Fruit fly (Drosophila melanogaster) whole organism, embryonic: ENCODE data around the gene RhoGAP18B.

Source experiments
- Ada2b ChIP-seq: fragments of 200-800 bp; sonication (Bioruptor generic); IDR thresholded peaks from 2 replicates; pipeline ENCODE4 v1.3.6; 2022; ENCODE audit warnings: missing biosample characterization, missing genetic modification characterization
- Adf1 ChIP-seq: fragments of 200-800 bp; sonication (Bioruptor generic); IDR thresholded peaks from 2 replicates; pipeline ENCODE4 v1.3.6; 2022; ENCODE audit warnings: missing biosample characterization, missing genetic modification characterization
- Aef1 ChIP-seq: fragments of 200-800 bp; sonication (Bioruptor generic); IDR thresholded peaks from 3 replicates; pipeline ENCODE4 v1.3.6; 2022; ENCODE audit warnings: missing biosample characterization, missing genetic modification characterization
- Bteb2 ChIP-seq: fragments of 200-800 bp; sonication (Bioruptor generic); optimal IDR thresholded peaks from 2 replicates; lab custom pipeline; 2016; ENCODE audit warnings: missing biosample characterization, missing genetic modification characterization
- CG10321 ChIP-seq: fragments of 200-800 bp; sonication (Bioruptor generic); IDR thresholded peaks from 2 replicates; pipeline ENCODE4 v1.3.6; 2022; ENCODE audit warnings: missing biosample characterization, missing genetic modification characterization
- CG10366 ChIP-seq: fragments of 200-800 bp; sonication (Bioruptor generic); IDR thresholded peaks from 2 replicates; pipeline ENCODE4 v1.3.6; 2022; ENCODE audit warnings: missing biosample characterization, missing genetic modification characterization
- CG11504 ChIP-seq: fragments of 200-800 bp; sonication (Bioruptor generic); optimal IDR thresholded peaks from 3 replicates; lab custom pipeline; 2019; ENCODE audit warnings: missing biosample characterization, mild to moderate bottlenecking, missing genetic modification characterization, moderate library complexity
- CG12769 ChIP-seq: fragments of 200-800 bp; sonication (Bioruptor generic); optimal IDR thresholded peaks from 2 replicates; lab custom pipeline; 2019; ENCODE audit warnings: missing biosample characterization, mild to moderate bottlenecking, missing genetic modification characterization, moderate library complexity
- CG13894 ChIP-seq: fragments of 200-800 bp; sonication (Bioruptor generic); optimal IDR thresholded peaks from 3 replicates; lab custom pipeline; 2018; ENCODE audit warnings: missing biosample characterization, mild to moderate bottlenecking, missing genetic modification characterization, moderate library complexity
- CG14441 ChIP-seq: fragments of 200-800 bp; sonication (Bioruptor generic); IDR thresholded peaks from 2 replicates; pipeline ENCODE4 v1.3.6; 2022; ENCODE audit warnings: missing biosample characterization, missing genetic modification characterization
- CG15269 ChIP-seq: fragments of 200-800 bp; sonication (Bioruptor generic); optimal IDR thresholded peaks from 2 replicates; lab custom pipeline; 2018; ENCODE audit warnings: missing biosample characterization, mild to moderate bottlenecking, missing genetic modification characterization, moderate library complexity
- CG17612 ChIP-seq: fragments of 200-800 bp; sonication (Bioruptor generic); IDR thresholded peaks from 2 replicates; pipeline ENCODE4 v1.3.6; 2022; ENCODE audit warnings: missing biosample characterization, missing genetic modification characterization
- CG32772 ChIP-seq: fragments of 200-800 bp; sonication (Bioruptor generic); IDR thresholded peaks from 2 replicates; pipeline ENCODE4 v1.3.6; 2022; ENCODE audit warnings: missing biosample characterization, missing genetic modification characterization
- CG3281 ChIP-seq: fragments of 200-800 bp; sonication (Bioruptor generic); optimal IDR thresholded peaks from 3 replicates; lab custom pipeline; 2017; ENCODE audit warnings: missing biosample characterization, mild to moderate bottlenecking, missing genetic modification characterization
- CG3838 ChIP-seq: fragments of 200-800 bp; sonication (Bioruptor generic); optimal IDR thresholded peaks from 3 replicates; lab custom pipeline; 2016; ENCODE audit warnings: missing biosample characterization, missing genetic modification characterization
- CG3847 ChIP-seq: fragments of 200-800 bp; sonication (Bioruptor generic); IDR thresholded peaks from 2 replicates; pipeline ENCODE4 v1.3.6; 2022; ENCODE audit warnings: missing biosample characterization, missing genetic modification characterization
- CG43689 ChIP-seq: fragments of 200-800 bp; sonication (Bioruptor generic); IDR thresholded peaks from 2 replicates; pipeline ENCODE4 v1.3.6; 2022; ENCODE audit warnings: missing biosample characterization, missing genetic modification characterization
- CG4424 ChIP-seq: fragments of 200-800 bp; sonication (Bioruptor generic); optimal IDR thresholded peaks from 3 replicates; lab custom pipeline; 2016; ENCODE audit warnings: missing biosample characterization, missing genetic modification characterization
- CG4707 ChIP-seq: fragments of 200-800 bp; sonication (Bioruptor generic); optimal IDR thresholded peaks from 2 replicates; lab custom pipeline; 2018; ENCODE audit warnings: missing biosample characterization, mild to moderate bottlenecking, missing genetic modification characterization, moderate library complexity
- CG6765 ChIP-seq: fragments of 200-800 bp; sonication (Bioruptor generic); optimal IDR thresholded peaks from 3 replicates; lab custom pipeline; 2017; ENCODE audit warnings: missing biosample characterization, mild to moderate bottlenecking, missing genetic modification characterization
- CG8281 ChIP-seq: fragments of 200-800 bp; sonication (Bioruptor generic); optimal IDR thresholded peaks from 2 replicates; lab custom pipeline; 2018; ENCODE audit warnings: missing biosample characterization, mild to moderate bottlenecking, missing genetic modification characterization, moderate library complexity
- CG8388 ChIP-seq: fragments of 200-800 bp; sonication (Bioruptor generic); optimal IDR thresholded peaks from 2 replicates; lab custom pipeline; 2019; ENCODE audit warnings: missing biosample characterization, mild to moderate bottlenecking, missing genetic modification characterization, moderate library complexity
- Camta ChIP-seq: fragments of 200-800 bp; sonication (Bioruptor generic); optimal IDR thresholded peaks from 2 replicates; lab custom pipeline; 2016; ENCODE audit warnings: missing biosample characterization, missing genetic modification characterization
- D19B ChIP-seq: fragments of 200-800 bp; sonication (Bioruptor generic); optimal IDR thresholded peaks from 2 replicates; lab custom pipeline; 2017; ENCODE audit warnings: missing biosample characterization, mild to moderate bottlenecking, missing genetic modification characterization
- Deaf1 ChIP-seq: fragments of 200-800 bp; optimal IDR thresholded peaks from 3 replicates; lab custom pipeline; 2019; ENCODE audit warnings: missing biosample characterization, mild to moderate bottlenecking, missing genetic modification characterization, moderate library complexity
- Doc2 ChIP-seq: fragments of 200-800 bp; sonication (Bioruptor generic); IDR thresholded peaks from 2 replicates; pipeline ENCODE4 v1.3.6; 2022; ENCODE audit warnings: missing biosample characterization, missing genetic modification characterization
- Fer1 ChIP-seq: fragments of 200-800 bp; sonication (Bioruptor generic); optimal IDR thresholded peaks from 2 replicates; lab custom pipeline; 2017; ENCODE audit warnings: missing biosample characterization, mild to moderate bottlenecking, missing genetic modification characterization
- H15 ChIP-seq: fragments of 200-800 bp; sonication (Bioruptor generic); IDR thresholded peaks from 3 replicates; pipeline ENCODE4 v1.3.6; 2022; ENCODE audit warnings: missing biosample characterization, missing genetic modification characterization
- MTF-1 ChIP-seq: fragments of 200-800 bp; sonication (Bioruptor generic); optimal IDR thresholded peaks from 2 replicates; lab custom pipeline; 2018; ENCODE audit warnings: missing biosample characterization, mild to moderate bottlenecking, missing genetic modification characterization, borderline replicate concordance
- Med ChIP-seq: fragments of 200-800 bp; sonication (Bioruptor generic); peaks from one replicate; lab custom pipeline; 2016; ENCODE audit warnings: missing biosample characterization, missing genetic modification characterization, mild to moderate bottlenecking, inconsistent platforms, moderate library complexity
- Pdp1 ChIP-seq, 2 experiments: fragments of 200-800 bp; sonication (Bioruptor generic); optimal IDR thresholded peaks; 3 replicates each; lab custom pipeline; 2016; ENCODE audit warnings: missing biosample characterization in 2 of 2, missing genetic modification characterization in 2 of 2, mild to moderate bottlenecking in 1 of 2, moderate library complexity in 1 of 2
- Sox100B ChIP-seq: fragments of 200-800 bp; sonication (Bioruptor generic); optimal IDR thresholded peaks from 3 replicates; lab custom pipeline; 2018; ENCODE audit warnings: missing biosample characterization, mild to moderate bottlenecking, missing genetic modification characterization
- YL-1 ChIP-seq: fragments of 200-800 bp; sonication (Bioruptor generic); optimal IDR thresholded peaks from 3 replicates; lab custom pipeline; 2017; ENCODE audit warnings: missing biosample characterization, mild to moderate bottlenecking, missing genetic modification characterization
- aop ChIP-seq: fragments of 200-800 bp; sonication (Bioruptor generic); IDR thresholded peaks from 2 replicates; pipeline ENCODE4 v1.3.6; 2022; ENCODE audit warnings: missing biosample characterization, missing genetic modification characterization
- cato ChIP-seq: fragments of 200-800 bp; sonication (Bioruptor generic); optimal IDR thresholded peaks from 2 replicates; lab custom pipeline; 2016; ENCODE audit warnings: missing biosample characterization, missing genetic modification characterization, borderline replicate concordance
- cg ChIP-seq: fragments of 200-800 bp; sonication (Bioruptor generic); optimal IDR thresholded peaks from 3 replicates; lab custom pipeline; 2019; ENCODE audit warnings: missing biosample characterization, mild to moderate bottlenecking, missing genetic modification characterization, moderate library complexity
- chinmo ChIP-seq: fragments of 200-800 bp; sonication (Bioruptor generic); IDR thresholded peaks from 4 replicates; pipeline ENCODE4 v1.3.6; 2022; ENCODE audit warnings: missing biosample characterization, missing genetic modification characterization; ENCODE audit not compliant: partially characterized antibody
- dpn ChIP-seq, 2 experiments: fragments of 200-800 bp; sonication (Bioruptor generic); optimal IDR thresholded peaks; 3 replicates each; lab custom pipeline; 2016; ENCODE audit warnings: missing biosample characterization in 2 of 2, missing genetic modification characterization in 2 of 2
- emc ChIP-seq: fragments of 200-800 bp; sonication (Bioruptor generic); optimal IDR thresholded peaks from 2 replicates; lab custom pipeline; 2016; ENCODE audit warnings: missing biosample characterization, missing genetic modification characterization
- gfzf ChIP-seq: fragments of 200-800 bp; sonication (Bioruptor generic); optimal IDR thresholded peaks from 2 replicates; lab custom pipeline; 2016; ENCODE audit warnings: missing biosample characterization, mild to moderate bottlenecking, missing genetic modification characterization, moderate library complexity
- klu ChIP-seq: fragments of 200-800 bp; sonication (Bioruptor generic); IDR thresholded peaks from 2 replicates; pipeline ENCODE4 v1.3.6; 2022; ENCODE audit warnings: missing biosample characterization, missing genetic modification characterization
- mam ChIP-seq: fragments of 200-800 bp; sonication (Bioruptor generic); optimal IDR thresholded peaks from 3 replicates; lab custom pipeline; 2016; ENCODE audit warnings: missing biosample characterization, missing genetic modification characterization
- psq ChIP-seq: fragments of 200-800 bp; sonication (Bioruptor generic); optimal IDR thresholded peaks from 2 replicates; lab custom pipeline; 2017; ENCODE audit warnings: missing biosample characterization, missing genetic modification characterization
- sc ChIP-seq, 3 experiments: fragments of >200 bp in 2 of 3; fragments of 200-800 bp in 1 of 3; sonication (Bioruptor generic) in 1 of 3; optimal IDR thresholded peaks; 2 replicates in 2 of 3; 3 replicates in 1 of 3; lab custom pipeline; 2017; ENCODE audit warnings: mild to moderate bottlenecking in 1 of 3, missing biosample characterization in 1 of 3, missing genetic modification characterization in 1 of 3, missing genetic modification reagents in 1 of 3
- slp2 ChIP-seq: fragments of 200-800 bp; sonication (Bioruptor generic); optimal IDR thresholded peaks from 2 replicates; lab custom pipeline; 2016; ENCODE audit warnings: missing biosample characterization, missing genetic modification characterization
- sqz ChIP-seq: fragments of 200-800 bp; sonication (Bioruptor generic); optimal IDR thresholded peaks from 3 replicates; lab custom pipeline; 2018; ENCODE audit warnings: missing biosample characterization, mild to moderate bottlenecking, missing genetic modification characterization
- tio ChIP-seq: fragments of 200-800 bp; sonication (Bioruptor generic); optimal IDR thresholded peaks from 2 replicates; lab custom pipeline; 2017; ENCODE audit warnings: missing biosample characterization, missing genetic modification characterization, inconsistent platforms
- tll ChIP-seq, 2 experiments: fragments of 200-800 bp in 1 of 2; fragments of >200 bp in 1 of 2; sonication (Bioruptor generic) in 1 of 2; optimal IDR thresholded peaks; 2 replicates each; lab custom pipeline; 2017 to 2019; ENCODE audit warnings: missing biosample characterization in 2 of 2, missing genetic modification characterization in 2 of 2, mild to moderate bottlenecking in 1 of 2, moderate library complexity in 1 of 2
- vnd ChIP-seq: fragments of 200-800 bp; sonication (Bioruptor generic); IDR thresholded peaks from 3 replicates; pipeline ENCODE4 v1.3.6; 2022; ENCODE audit warnings: missing biosample characterization, missing genetic modification characterization; ENCODE audit not compliant: partially characterized antibody
- zf30C ChIP-seq: fragments of 200-800 bp; sonication (Bioruptor generic); optimal IDR thresholded peaks from 3 replicates; lab custom pipeline; 2018; ENCODE audit warnings: missing biosample characterization, mild to moderate bottlenecking, missing genetic modification characterization

The RhoGAP18B gene

DNA sequence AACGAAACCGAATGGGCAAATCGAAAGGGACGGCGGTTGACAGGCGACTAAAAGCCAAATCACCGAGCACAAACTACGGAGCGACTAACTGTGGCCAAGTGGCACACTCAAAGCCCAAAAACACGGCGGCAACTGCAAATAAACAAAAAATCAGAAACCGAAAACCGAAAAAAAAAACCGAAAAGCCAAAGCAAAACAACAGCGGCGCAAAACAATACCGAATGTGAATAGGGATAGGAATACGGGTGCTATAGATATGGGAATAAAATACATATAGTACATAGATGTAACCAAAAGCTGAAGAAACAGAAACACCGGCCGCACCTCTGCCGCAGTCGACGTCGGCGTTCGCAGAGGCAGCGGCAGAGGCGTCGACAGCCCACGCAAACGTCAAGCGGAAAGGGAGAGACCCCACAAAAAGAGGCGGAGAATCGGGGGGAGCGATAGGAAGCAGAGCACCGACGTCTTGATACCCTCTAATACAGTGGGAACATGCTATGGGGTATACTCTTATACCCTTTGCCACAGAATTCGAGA is at the start of gene RhoGAP18B:
Gene RhoGAP18B (minus strand): TSS at position 51 of the 537 bp plus-strand sequence.
- no peak for TF ChIP-seq CG4707 (GFP tag; lab: Kevin White, UChicago)
- TF ChIP-seq Med (GFP tag; lab: Kevin White, UChicago): peak; percentile 16
- no peak for TF ChIP-seq emc (GFP tag; lab: Kevin White, UChicago)
- TF ChIP-seq CG17612 (GFP tag; lab: Robert Waterston, UW): no peak
- no peak for TF ChIP-seq CG32772 (GFP tag; lab: Robert Waterston, UW)
- TF ChIP-seq YL-1 (GFP tag; lab: Kevin White, UChicago): no peak
- peak; percentile 9 for TF ChIP-seq sqz (GFP tag; lab: Kevin White, UChicago)
- peak; percentile 71 for TF ChIP-seq D19B
- no peak for TF ChIP-seq dpn (GFP tag; optimal IDR thresholded peaks at IDR 0.05; lab: Kevin White, UChicago)
- TF ChIP-seq tio (GFP tag; lab: Kevin White, UChicago): no peak
- no peak for TF ChIP-seq Camta (GFP tag; lab: Kevin White, UChicago)
- no peak for TF ChIP-seq MTF-1 (GFP tag; lab: Kevin White, UChicago)
- no peak for TF ChIP-seq mam
- TF ChIP-seq zf30C: no peak
- no peak for TF ChIP-seq psq (GFP tag; lab: Kevin White, UChicago)
- TF ChIP-seq CG6765: no peak
- no peak for TF ChIP-seq CG3281
- peak; percentile 83; the same call in 2 of the 4 replicates for TF ChIP-seq chinmo (GFP tag; lab: Robert Waterston, UW)
- TF ChIP-seq CG14441 (GFP tag; lab: Robert Waterston, UW): no peak
- TF ChIP-seq cg (GFP tag; lab: Kevin White, UChicago): peak; percentile 17
- no peak for TF ChIP-seq Sox100B (GFP tag; lab: Kevin White, UChicago)
- no peak for TF ChIP-seq Ada2b (GFP tag; lab: Robert Waterston, UW)
- TF ChIP-seq CG11504: no peak
- TF ChIP-seq CG4424 (GFP tag; lab: Kevin White, UChicago): no peak
- no peak for TF ChIP-seq gfzf (GFP tag; lab: Kevin White, UChicago)
- TF ChIP-seq CG15269 (tag; lab: Kevin White, UChicago): no peak
- TF ChIP-seq aop: no peak
- no peak for TF ChIP-seq CG10366 (GFP tag; lab: Robert Waterston, UW)
- no peak for TF ChIP-seq Bteb2 (GFP tag; lab: Kevin White, UChicago)
- peak; percentile 98 for TF ChIP-seq Adf1 (GFP tag; lab: Robert Waterston, UW)
- TF ChIP-seq Aef1 (GFP tag; lab: Robert Waterston, UW): no peak
- TF ChIP-seq vnd: no peak
- no peak for TF ChIP-seq Fer1 (GFP tag; lab: Kevin White, UChicago)
- TF ChIP-seq CG8388 (GFP tag; lab: Kevin White, UChicago): no peak
- TF ChIP-seq Pdp1 (GFP tag; optimal IDR thresholded peaks at IDR 0.05; lab: Kevin White, UChicago): peak in 1 of 2 experiments; percentile 34
- TF ChIP-seq slp2 (GFP tag; lab: Kevin White, UChicago): no peak
- peak; percentile 46 for TF ChIP-seq Deaf1
- TF ChIP-seq CG8281 (tag; lab: Kevin White, UChicago): no peak
- TF ChIP-seq Doc2: no peak
- TF ChIP-seq CG43689: no peak
- no peak for TF ChIP-seq tll (GFP tag; optimal IDR thresholded peaks at IDR 0.05; lab: Kevin White, UChicago)
- peak; percentile 83 for TF ChIP-seq CG13894 (tag; lab: Kevin White, UChicago)
- TF ChIP-seq CG3838: no peak
- TF ChIP-seq sc (optimal IDR thresholded peaks at IDR 0.05; lab: Kevin White, UChicago): no peak
- no peak for TF ChIP-seq sc (GFP tag; optimal IDR thresholded peaks at IDR 0.05; lab: Kevin White, UChicago)
- TF ChIP-seq klu (GFP tag; lab: Robert Waterston, UW): no peak
- no peak for TF ChIP-seq cato (GFP tag; lab: Kevin White, UChicago)
- peak; percentile 22 for TF ChIP-seq CG12769 (tag; lab: Kevin White, UChicago)
- TF ChIP-seq H15 (GFP tag; lab: Robert Waterston, UW): no peak
- TF ChIP-seq CG10321 (GFP tag; lab: Robert Waterston, UW): no peak
- TF ChIP-seq CG3847: no peak
